Fruit fly (Drosophila melanogaster) whole organism, pupa: ENCODE data around the gene alpha-Spec.

Experiments used
- CG10348 ChIP-seq: fragments of 200-800 bp; sonication (Bioruptor generic); IDR thresholded peaks from 2 replicates; pipeline ENCODE4 v1.3.6; 2022; ENCODE audit warnings: missing biosample characterization, missing genetic modification characterization
- CG12605 ChIP-seq: fragments of 200-800 bp; sonication (Bioruptor generic); IDR thresholded peaks from 2 replicates; pipeline ENCODE4 v1.3.6; 2022; ENCODE audit warnings: missing biosample characterization, missing genetic modification characterization
- CG13204 ChIP-seq: fragments of 200-800 bp; sonication (Bioruptor generic); optimal IDR thresholded peaks from 2 replicates; lab custom pipeline; 2018; ENCODE audit warnings: missing biosample characterization, mild to moderate bottlenecking, missing genetic modification characterization, moderate library complexity
- CG14655 ChIP-seq: fragments of 200-800 bp; sonication (Bioruptor generic); optimal IDR thresholded peaks from 3 replicates; lab custom pipeline; 2017; ENCODE audit warnings: mild to moderate bottlenecking, missing biosample characterization, missing genetic modification reagents, missing genetic modification characterization
- CG15710 ChIP-seq: fragments of 200-800 bp; sonication (Bioruptor generic); optimal IDR thresholded peaks from 2 replicates; lab custom pipeline; 2018; ENCODE audit warnings: missing biosample characterization, mild to moderate bottlenecking, missing genetic modification characterization, moderate library complexity
- CG17806 ChIP-seq: fragments of 200-800 bp; sonication (Bioruptor generic); optimal IDR thresholded peaks from 2 replicates; lab custom pipeline; 2018; ENCODE audit warnings: missing biosample characterization, mild to moderate bottlenecking, missing genetic modification characterization, moderate library complexity
- CG32121 ChIP-seq: fragments of 200-800 bp; sonication (Bioruptor generic); IDR thresholded peaks from 2 replicates; pipeline ENCODE4 v1.3.6; 2022; ENCODE audit warnings: missing biosample characterization, missing genetic modification characterization
- CG34367 ChIP-seq: fragments of 200-800 bp; sonication (Bioruptor generic); optimal IDR thresholded peaks from 2 replicates; lab custom pipeline; 2018; ENCODE audit warnings: missing biosample characterization, mild to moderate bottlenecking, missing genetic modification characterization
- CG4496 ChIP-seq: fragments of 200-800 bp; sonication (Bioruptor generic); IDR thresholded peaks from 3 replicates; pipeline ENCODE4 v1.3.6; 2022; ENCODE audit warnings: missing biosample characterization, missing genetic modification characterization
- CG8159 ChIP-seq: fragments of 200-800 bp; sonication (Bioruptor generic); optimal IDR thresholded peaks from 3 replicates; lab custom pipeline; 2018; ENCODE audit warnings: missing biosample characterization, mild to moderate bottlenecking, missing genetic modification characterization, moderate library complexity
- CG8301 ChIP-seq: fragments of 200-800 bp; sonication (Bioruptor generic); optimal IDR thresholded peaks from 2 replicates; lab custom pipeline; 2018; ENCODE audit warnings: missing biosample characterization, mild to moderate bottlenecking, missing genetic modification characterization
- CG9948 ChIP-seq: fragments of 200-800 bp; sonication (Bioruptor generic); optimal IDR thresholded peaks from 2 replicates; lab custom pipeline; 2018; ENCODE audit warnings: missing biosample characterization, mild to moderate bottlenecking, missing genetic modification characterization, moderate library complexity
- D1 ChIP-seq: fragments of 200-800 bp; sonication (Bioruptor generic); optimal IDR thresholded peaks from 2 replicates; lab custom pipeline; 2018; ENCODE audit warnings: missing biosample characterization, mild to moderate bottlenecking, missing genetic modification characterization, moderate library complexity
- EcR ChIP-seq: fragments of 200-800 bp; sonication (Bioruptor generic); optimal IDR thresholded peaks from 3 replicates; lab custom pipeline; 2019; ENCODE audit warnings: missing biosample characterization, missing genetic modification characterization, mild to moderate bottlenecking, moderate library complexity, missing genetic modification reagents
- Ets98B ChIP-seq: fragments of 200-800 bp; sonication (Bioruptor generic); IDR thresholded peaks from 2 replicates; pipeline ENCODE4 v1.3.6; 2022; ENCODE audit warnings: missing biosample characterization, missing genetic modification characterization
- Pif1A ChIP-seq: fragments of 200-800 bp; sonication (Bioruptor generic); optimal IDR thresholded peaks from 3 replicates; lab custom pipeline; 2016; ENCODE audit warnings: missing biosample characterization, missing genetic modification characterization
- Pif1B ChIP-seq: fragments of 200-800 bp; sonication (Bioruptor generic); optimal IDR thresholded peaks from 3 replicates; lab custom pipeline; 2016; ENCODE audit warnings: missing biosample characterization, missing genetic modification characterization
- Snoo ChIP-seq: fragments of 200-800 bp; sonication (Bioruptor generic); optimal IDR thresholded peaks from 3 replicates; lab custom pipeline; 2017; ENCODE audit warnings: missing biosample characterization, mild to moderate bottlenecking, missing genetic modification characterization, inconsistent platforms
- fd96Ca ChIP-seq: fragments of 200-800 bp; sonication (Bioruptor generic); IDR thresholded peaks from 3 replicates; pipeline ENCODE4 v1.3.6; 2022; ENCODE audit warnings: missing biosample characterization, missing genetic modification characterization
- gl ChIP-seq: fragments of 200-800 bp; sonication (Bioruptor generic); optimal IDR thresholded peaks from 2 replicates; lab custom pipeline; 2018; ENCODE audit warnings: missing biosample characterization, mild to moderate bottlenecking, missing genetic modification characterization
- rn ChIP-seq: fragments of 200-800 bp; sonication (Bioruptor generic); IDR thresholded peaks from 2 replicates; pipeline ENCODE4 v1.3.6; 2022; ENCODE audit warnings: missing biosample characterization, missing genetic modification characterization

alpha-Spec gene

dm6 chr3L:1745432-1745831, 49.7 kb downstream of the alpha-Spec start:
- TF ChIP-seq CG8159 (tag; lab: Kevin White, UChicago) = no peak
- no peak for TF ChIP-seq CG13204 (GFP tag; lab: Kevin White, UChicago)
- no peak for TF ChIP-seq CG32121 (GFP tag; lab: Robert Waterston, UW)
- no peak for TF ChIP-seq CG9948 (tag; lab: Kevin White, UChicago)
- TF ChIP-seq fd96Ca (GFP tag; lab: Robert Waterston, UW) = no peak

- no peak for TF ChIP-seq D1 (tag; lab: Kevin White, UChicago)
- TF ChIP-seq CG8301 (tag; lab: Kevin White, UChicago) = no peak
- TF ChIP-seq CG13204 (GFP tag; lab: Kevin White, UChicago) = peak; percentile 44
- TF ChIP-seq CG8159 (tag; lab: Kevin White, UChicago) = no peak
- no peak for TF ChIP-seq gl (tag; lab: Kevin White, UChicago)
- TF ChIP-seq CG32121 (GFP tag; lab: Robert Waterston, UW) = no peak
- peak; percentile 43 for TF ChIP-seq EcR (GFP tag; lab: Kevin White, UChicago)
- TF ChIP-seq CG17806 = no peak
- no peak for TF ChIP-seq CG34367 (tag; lab: Kevin White, UChicago)
- TF ChIP-seq Pif1B (GFP tag; lab: Kevin White, UChicago) = no peak
- no peak for TF ChIP-seq fd96Ca (GFP tag; lab: Robert Waterston, UW)
- TF ChIP-seq, all 21 proteins: peak for 2
Measured at dm6 chr3L:1742552-1743097, 52.5 kb downstream of the alpha-Spec start.

dm6 chr3L:1741655-1742551, 53.2 kb downstream of the alpha-Spec start:
- TF ChIP-seq CG17806 = no peak
- no peak for TF ChIP-seq CG10348
- no peak for TF ChIP-seq rn
- no peak for TF ChIP-seq CG12605 (GFP tag; lab: Robert Waterston, UW)
- TF ChIP-seq Snoo (tag; lab: Kevin White, UChicago) = no peak

DNA sequence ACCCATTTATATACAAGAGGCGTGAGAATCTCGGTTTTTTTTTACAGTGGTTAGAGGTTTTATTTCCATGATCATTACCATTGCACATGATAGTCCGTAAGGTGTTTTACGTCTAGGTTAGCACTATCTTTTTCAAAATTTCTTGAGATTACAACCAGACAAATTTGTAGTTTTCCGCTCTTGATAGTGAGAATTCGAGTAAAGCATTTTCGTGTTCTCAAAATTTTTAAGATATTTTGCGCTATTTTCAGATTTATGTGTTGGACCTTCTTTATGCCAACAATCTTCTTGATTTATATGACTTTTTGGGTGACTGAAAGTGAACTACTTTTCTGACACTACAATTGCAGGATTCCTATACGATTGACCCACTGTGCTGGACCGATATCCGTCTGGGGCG, 54.0 kb downstream of the alpha-Spec start:
- TF ChIP-seq CG8301 (tag; lab: Kevin White, UChicago) (peak; percentile 41), CG12605 (GFP tag; lab: Robert Waterston, UW) (no peak), fd96Ca (GFP tag; lab: Robert Waterston, UW) (0 out of 3 replicates have a peak, but pooled peaks have one; percentile 36), CG13204 (GFP tag; lab: Kevin White, UChicago) (no peak), D1 (tag; lab: Kevin White, UChicago) (no peak), Pif1A (GFP tag; lab: Kevin White, UChicago) (peak; percentile 34), CG14655 (no peak), CG32121 (GFP tag; lab: Robert Waterston, UW) (0 out of 2 replicates have a peak, but pooled peaks have one; percentile 16), CG8159 (tag; lab: Kevin White, UChicago) (peak; percentile 12), Ets98B (GFP tag; lab: Robert Waterston, UW) (peak; percentile 20)
- TF ChIP-seq, all 21 proteins: peak for 6

dm6 chr3L:1740129-1740975, 54.8 kb downstream of the alpha-Spec start:
- TF ChIP-seq CG8159 (tag; lab: Kevin White, UChicago) (no peak), CG9948 (tag; lab: Kevin White, UChicago) (peak; percentile 8), CG32121 (GFP tag; lab: Robert Waterston, UW) (peak; percentile 69), CG13204 (GFP tag; lab: Kevin White, UChicago) (no peak), D1 (tag; lab: Kevin White, UChicago) (no peak), CG12605 (GFP tag; lab: Robert Waterston, UW) (no peak), Ets98B (GFP tag; lab: Robert Waterston, UW) (peak; percentile 54; the same call in 1 of the 2 replicates), Pif1B (GFP tag; lab: Kevin White, UChicago) (no peak), rn (0 out of 2 replicates have a peak, but pooled peaks have one; percentile 15), CG14655 (no peak), CG10348 (0 out of 2 replicates have a peak, but pooled peaks have one; percentile 34), fd96Ca (GFP tag; lab: Robert Waterston, UW) (peak; percentile 81), CG17806 (no peak), gl (tag; lab: Kevin White, UChicago) (no peak), CG8301 (tag; lab: Kevin White, UChicago) (no peak), CG4496 (peak; percentile 71), Pif1A (GFP tag; lab: Kevin White, UChicago) (peak; percentile 57), CG34367 (tag; lab: Kevin White, UChicago) (peak; percentile 18), Snoo (tag; lab: Kevin White, UChicago) (no peak), CG15710 (peak; percentile 14), EcR (GFP tag; lab: Kevin White, UChicago) (no peak)
- TF ChIP-seq, all 21 proteins: peak for 10
